Fruit fly (Drosophila melanogaster) whole organism, embryonic: ENCODE results near the gene cav.

Experiments used
- Adf1 ChIP-seq: fragments of 200-800 bp; sonication (Bioruptor generic); IDR thresholded peaks from 2 replicates; pipeline ENCODE4 v1.3.6; 2022; ENCODE audit warnings: missing biosample characterization, missing genetic modification characterization
- Bgb ChIP-seq: fragments of 200-800 bp; sonication (Bioruptor generic); IDR thresholded peaks from 2 replicates; pipeline ENCODE4 v1.3.6; 2022; ENCODE audit warnings: missing biosample characterization, missing genetic modification characterization; ENCODE audit not compliant: partially characterized antibody
- Bteb2 ChIP-seq: fragments of 200-800 bp; sonication (Bioruptor generic); optimal IDR thresholded peaks from 2 replicates; lab custom pipeline; 2016; ENCODE audit warnings: missing biosample characterization, missing genetic modification characterization
- CG10565 ChIP-seq: fragments of 200-800 bp; sonication (Bioruptor generic); optimal IDR thresholded peaks from 3 replicates; lab custom pipeline; 2016; ENCODE audit warnings: missing biosample characterization, mild to moderate bottlenecking, missing genetic modification characterization
- CG10654 ChIP-seq: fragments of 200-800 bp; sonication (Bioruptor generic); optimal IDR thresholded peaks from 2 replicates; lab custom pipeline; 2016; ENCODE audit warnings: missing biosample characterization, missing genetic modification characterization
- CG11093 ChIP-seq: fragments of 200-800 bp; sonication (Bioruptor generic); IDR thresholded peaks from 3 replicates; pipeline ENCODE4 v1.3.6; 2022; ENCODE audit warnings: missing biosample characterization, missing genetic modification characterization
- CG11696 ChIP-seq: fragments of 200-800 bp; sonication (Bioruptor generic); IDR thresholded peaks from 2 replicates; pipeline ENCODE4 v1.3.6; 2022; ENCODE audit warnings: missing biosample characterization, missing genetic modification characterization
- CG17186 ChIP-seq: fragments of 200-800 bp; sonication (Bioruptor generic); optimal IDR thresholded peaks from 3 replicates; lab custom pipeline; 2017; ENCODE audit warnings: missing biosample characterization, missing genetic modification reagents, missing genetic modification characterization
- CG2116 ChIP-seq: fragments of 200-800 bp; sonication (Bioruptor generic); optimal IDR thresholded peaks from 3 replicates; lab custom pipeline; 2018; ENCODE audit warnings: missing biosample characterization, mild to moderate bottlenecking, missing genetic modification characterization
- CG2120 ChIP-seq: fragments of 200-800 bp; sonication (Bioruptor generic); optimal IDR thresholded peaks from 3 replicates; lab custom pipeline; 2016; ENCODE audit warnings: missing biosample characterization, missing genetic modification characterization
- CG32767 ChIP-seq: fragments of 200-800 bp; sonication (Bioruptor generic); IDR thresholded peaks from 2 replicates; pipeline ENCODE4 v1.3.6; 2022; ENCODE audit warnings: missing biosample characterization, missing genetic modification characterization
- CG3407 ChIP-seq: fragments of 200-800 bp; sonication (Bioruptor generic); optimal IDR thresholded peaks from 2 replicates; lab custom pipeline; 2018; ENCODE audit warnings: missing biosample characterization, mild to moderate bottlenecking, missing genetic modification characterization
- CG3838 ChIP-seq: fragments of 200-800 bp; sonication (Bioruptor generic); optimal IDR thresholded peaks from 3 replicates; lab custom pipeline; 2016; ENCODE audit warnings: missing biosample characterization, missing genetic modification characterization
- CG6175 ChIP-seq: fragments of 200-800 bp; sonication (Bioruptor generic); IDR thresholded peaks from 3 replicates; pipeline ENCODE4 v1.3.6; 2022; ENCODE audit warnings: missing biosample characterization, missing genetic modification characterization
- CG6654 ChIP-seq: fragments of 200-800 bp; sonication (Bioruptor generic); optimal IDR thresholded peaks from 2 replicates; lab custom pipeline; 2017; ENCODE audit warnings: missing biosample characterization, mild to moderate bottlenecking, missing genetic modification characterization
- CG7556 ChIP-seq: fragments of 200-800 bp; sonication (Bioruptor generic); optimal IDR thresholded peaks from 2 replicates; lab custom pipeline; 2017; ENCODE audit warnings: missing biosample characterization, mild to moderate bottlenecking, missing genetic modification characterization
- CG7786 ChIP-seq: fragments of 200-800 bp; sonication (Bioruptor generic); optimal IDR thresholded peaks from 2 replicates; lab custom pipeline; 2016; ENCODE audit warnings: missing biosample characterization, missing genetic modification characterization
- Dbx ChIP-seq: fragments of 200-800 bp; sonication (Bioruptor generic); IDR thresholded peaks from 3 replicates; pipeline ENCODE4 v1.3.6; 2022; ENCODE audit warnings: missing biosample characterization, missing genetic modification characterization
- Doc3 ChIP-seq: fragments of 200-800 bp; sonication (Bioruptor generic); IDR thresholded peaks from 3 replicates; pipeline ENCODE4 v1.3.6; 2022; ENCODE audit warnings: missing biosample characterization, missing genetic modification characterization; ENCODE audit not compliant: partially characterized antibody
- E2f2 ChIP-seq: fragments of 200-800 bp; sonication (Bioruptor generic); IDR thresholded peaks from 2 replicates; pipeline ENCODE4 v1.3.6; 2022; ENCODE audit warnings: missing biosample characterization, missing genetic modification characterization
- Elba2 ChIP-seq: fragments of 200-800 bp; sonication (Bioruptor generic); optimal IDR thresholded peaks from 3 replicates; lab custom pipeline; 2016; ENCODE audit warnings: missing biosample characterization, missing genetic modification characterization
- MESR4 ChIP-seq: fragments of 200-800 bp; sonication (Bioruptor generic); optimal IDR thresholded peaks from 2 replicates; lab custom pipeline; 2018; ENCODE audit warnings: missing biosample characterization, mild to moderate bottlenecking, missing genetic modification characterization, moderate library complexity
- Mes4 ChIP-seq: fragments of 200-800 bp; sonication (Bioruptor generic); optimal IDR thresholded peaks from 2 replicates; lab custom pipeline; 2016; ENCODE audit warnings: missing biosample characterization, missing genetic modification characterization
- Nf-YA ChIP-seq: fragments of 200-800 bp; sonication (Bioruptor generic); IDR thresholded peaks from 2 replicates; pipeline ENCODE4 v1.3.6; 2022; ENCODE audit warnings: missing biosample characterization, missing genetic modification characterization
- PHDP ChIP-seq: fragments of 200-800 bp; sonication (Bioruptor generic); optimal IDR thresholded peaks from 3 replicates; lab custom pipeline; 2018; ENCODE audit warnings: missing biosample characterization, mild to moderate bottlenecking, missing genetic modification characterization, moderate library complexity
- Pdp1 ChIP-seq, 2 experiments: fragments of 200-800 bp; sonication (Bioruptor generic); optimal IDR thresholded peaks; 3 replicates each; lab custom pipeline; 2016; ENCODE audit warnings: missing biosample characterization in 2 of 2, missing genetic modification characterization in 2 of 2, mild to moderate bottlenecking in 1 of 2, moderate library complexity in 1 of 2
- Xrp1 ChIP-seq: fragments of 200-800 bp; sonication (Bioruptor generic); IDR thresholded peaks from 2 replicates; pipeline ENCODE4 v1.3.6; 2022; ENCODE audit warnings: missing biosample characterization, missing genetic modification characterization
- ap ChIP-seq: fragments of 200-800 bp; sonication (Bioruptor generic); IDR thresholded peaks from 2 replicates; pipeline ENCODE4 v1.3.6; 2022; ENCODE audit warnings: missing biosample characterization, missing genetic modification characterization
- bigmax ChIP-seq: fragments of 200-800 bp; sonication (Bioruptor generic); optimal IDR thresholded peaks from 2 replicates; lab custom pipeline; 2018; ENCODE audit warnings: missing biosample characterization, mild to moderate bottlenecking, missing genetic modification characterization
- crp ChIP-seq, 2 experiments: fragments of 200-800 bp; sonication (Bioruptor generic); optimal IDR thresholded peaks; 2 replicates in 1 of 2; 3 replicates in 1 of 2; lab custom pipeline; 2017; ENCODE audit warnings: missing biosample characterization in 2 of 2, missing genetic modification characterization in 2 of 2, mild to moderate bottlenecking in 1 of 2, moderate library complexity in 1 of 2
- danr ChIP-seq: fragments of 200-800 bp; sonication (Bioruptor generic); IDR thresholded peaks from 2 replicates; pipeline ENCODE4 v1.3.6; 2022; ENCODE audit warnings: missing biosample characterization, missing genetic modification characterization
- disco-r ChIP-seq: fragments of 200-800 bp; sonication (Bioruptor generic); optimal IDR thresholded peaks from 2 replicates; lab custom pipeline; 2016; ENCODE audit warnings: missing biosample characterization, missing genetic modification characterization
- ewg ChIP-seq: fragments of 200-800 bp; sonication (Bioruptor generic); optimal IDR thresholded peaks from 3 replicates; lab custom pipeline; 2017; ENCODE audit warnings: mild to moderate bottlenecking, missing biosample characterization, missing genetic modification reagents, missing genetic modification characterization
- ftz-f1 ChIP-seq: fragments of 200-800 bp; sonication (Bioruptor generic); optimal IDR thresholded peaks from 2 replicates; lab custom pipeline; 2016; ENCODE audit warnings: missing biosample characterization, missing genetic modification characterization
- fu2 ChIP-seq: fragments of 200-800 bp; sonication (Bioruptor generic); optimal IDR thresholded peaks from 2 replicates; lab custom pipeline; 2016; ENCODE audit warnings: missing biosample characterization, missing genetic modification characterization
- gcm ChIP-seq: fragments of 200-800 bp; sonication (Bioruptor generic); optimal IDR thresholded peaks from 2 replicates; lab custom pipeline; 2019; ENCODE audit warnings: missing biosample characterization, mild to moderate bottlenecking, missing genetic modification characterization, moderate library complexity
- gro ChIP-seq: fragments of 200-800 bp; sonication (Bioruptor generic); optimal IDR thresholded peaks from 2 replicates; lab custom pipeline; 2016; ENCODE audit warnings: missing biosample characterization, missing genetic modification characterization
- lov ChIP-seq, 2 experiments: fragments of 200-800 bp in 1 of 2; fragments of >200 bp in 1 of 2; sonication (Bioruptor generic) in 1 of 2; IDR thresholded peaks in 1 of 2; optimal IDR thresholded peaks in 1 of 2; 2 replicates in 1 of 2; 3 replicates in 1 of 2; pipeline versions ENCODE4 v1.3.6 to Lab custom; 2017 to 2022; ENCODE audit warnings: missing biosample characterization in 1 of 2, missing genetic modification characterization in 1 of 2
- nmo ChIP-seq: fragments of 200-800 bp; sonication (Bioruptor generic); optimal IDR thresholded peaks from 2 replicates; lab custom pipeline; 2018; ENCODE audit warnings: missing biosample characterization, mild to moderate bottlenecking, missing genetic modification characterization, moderate library complexity
- odd ChIP-seq: fragments of 200-800 bp; sonication (Bioruptor generic); optimal IDR thresholded peaks from 2 replicates; lab custom pipeline; 2017; ENCODE audit warnings: missing biosample characterization, mild to moderate bottlenecking, missing genetic modification characterization
- pzg ChIP-seq: fragments of 200-800 bp; sonication (Bioruptor generic); optimal IDR thresholded peaks from 3 replicates; lab custom pipeline; 2018; ENCODE audit warnings: missing biosample characterization, mild to moderate bottlenecking, missing genetic modification characterization, moderate library complexity
- ro ChIP-seq: fragments of 200-800 bp; sonication (Bioruptor generic); IDR thresholded peaks from 2 replicates; pipeline ENCODE4 v1.3.6; 2022; ENCODE audit warnings: missing biosample characterization, missing genetic modification characterization
- scrt ChIP-seq: fragments of 200-800 bp; sonication (Bioruptor generic); optimal IDR thresholded peaks from 2 replicates; lab custom pipeline; 2018; ENCODE audit warnings: missing biosample characterization, mild to moderate bottlenecking, missing genetic modification characterization, moderate library complexity
- slp2 ChIP-seq: fragments of 200-800 bp; sonication (Bioruptor generic); optimal IDR thresholded peaks from 2 replicates; lab custom pipeline; 2016; ENCODE audit warnings: missing biosample characterization, missing genetic modification characterization
- sqz ChIP-seq: fragments of 200-800 bp; sonication (Bioruptor generic); optimal IDR thresholded peaks from 3 replicates; lab custom pipeline; 2018; ENCODE audit warnings: missing biosample characterization, mild to moderate bottlenecking, missing genetic modification characterization
- stc ChIP-seq: fragments of 200-800 bp; sonication (Bioruptor generic); IDR thresholded peaks from 2 replicates; pipeline ENCODE4 v1.3.6; 2022; ENCODE audit warnings: missing biosample characterization, missing genetic modification characterization
- twi ChIP-seq: fragments of 200-800 bp; optimal IDR thresholded peaks from 2 replicates; lab custom pipeline; 2019; ENCODE audit warnings: missing biosample characterization, mild to moderate bottlenecking, missing genetic modification characterization, moderate library complexity
- unpg ChIP-seq: fragments of 200-800 bp; sonication (Bioruptor generic); optimal IDR thresholded peaks from 3 replicates; lab custom pipeline; 2018; ENCODE audit warnings: missing biosample characterization, mild to moderate bottlenecking, missing genetic modification characterization, moderate library complexity
- wek ChIP-seq: fragments of 200-800 bp; sonication (Bioruptor generic); optimal IDR thresholded peaks from 3 replicates; lab custom pipeline; 2018; ENCODE audit warnings: missing biosample characterization, mild to moderate bottlenecking, missing genetic modification characterization, moderate library complexity

The cav gene

DNA sequence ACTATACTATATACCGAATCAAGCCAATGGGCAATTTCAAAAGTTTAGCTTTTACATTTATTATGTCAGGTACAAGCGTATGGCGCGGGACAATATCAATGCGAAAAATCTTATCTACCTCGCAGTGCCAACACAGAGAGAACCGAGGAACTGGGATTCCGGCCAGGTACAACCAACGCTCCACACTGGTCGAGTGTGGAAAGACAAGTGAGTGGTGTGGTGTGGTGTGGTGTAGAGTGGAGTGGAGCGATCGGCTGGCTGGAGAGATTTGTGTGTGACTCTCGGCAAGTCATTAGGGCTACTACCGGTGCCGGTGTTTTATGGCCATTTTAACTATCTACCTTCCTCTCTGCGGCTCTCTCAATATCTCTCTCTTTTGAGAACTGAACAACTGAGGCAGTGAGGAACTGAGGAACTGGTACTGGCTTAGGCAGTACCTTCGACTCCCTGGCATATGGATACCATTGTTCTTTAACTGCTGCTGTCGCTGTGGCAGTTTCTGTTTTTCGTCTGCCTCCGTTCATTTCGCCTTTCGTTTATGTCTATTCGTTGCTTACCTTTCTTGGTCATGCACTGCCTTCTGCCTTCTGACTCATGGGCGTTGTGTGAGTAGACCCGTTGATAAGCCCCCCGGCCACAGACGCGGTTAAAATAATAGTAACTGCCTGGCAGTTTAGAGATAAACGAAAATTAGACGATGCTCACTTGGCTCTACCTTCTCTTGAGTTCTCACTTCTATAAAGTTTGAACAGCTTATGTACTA lies 38.6 kb downstream of the cav start (continued):
- TF ChIP-seq gro (GFP tag; lab: Kevin White, UChicago) (peak; percentile 85), CG11696 (GFP tag; lab: Robert Waterston, UW) (peak; percentile 99), odd (GFP tag; lab: Kevin White, UChicago) (peak; percentile 84), ro (peak; percentile 31), E2f2 (GFP tag; lab: Robert Waterston, UW) (peak; percentile 62), bigmax (peak; percentile 30), Pdp1 (GFP tag; optimal IDR thresholded peaks at IDR 0.05; lab: Kevin White, UChicago) (peak; percentile 90 to 93), fu2 (GFP tag; lab: Kevin White, UChicago) (peak; percentile 86), stc (GFP tag; lab: Robert Waterston, UW) (peak; percentile 82), CG7786 (GFP tag; lab: Kevin White, UChicago) (peak; percentile 95), CG2116 (GFP tag; lab: Kevin White, UChicago) (peak; percentile 57), pzg (GFP tag; lab: Kevin White, UChicago) (peak; percentile 18), disco-r (GFP tag; lab: Kevin White, UChicago) (peak; percentile 81), CG32767 (peak; percentile 83), Bgb (GFP tag; lab: Robert Waterston, UW) (no peak), ewg (GFP tag; lab: Kevin White, UChicago) (peak; percentile 82), Nf-YA (GFP tag; lab: Robert Waterston, UW) (peak; percentile 73), CG2120 (GFP tag; lab: Kevin White, UChicago) (peak; percentile 96), CG3838 (peak; percentile 72), twi (tag; lab: Kevin White, UChicago) (peak; percentile 74), scrt (GFP tag; lab: Kevin White, UChicago) (peak; percentile 88), CG10565 (GFP tag; lab: Kevin White, UChicago) (peak; percentile 12), unpg (GFP tag; lab: Kevin White, UChicago) (peak; percentile 91), CG6654 (GFP tag; lab: Kevin White, UChicago) (peak; percentile 80), ap (GFP tag; lab: Robert Waterston, UW) (peak; percentile 70), ftz-f1 (no peak), CG7556 (GFP tag; lab: Kevin White, UChicago) (peak; percentile 91), CG6175 (GFP tag; lab: Robert Waterston, UW) (peak; percentile 68; the same call in 2 of the 3 replicates), gcm (GFP tag; lab: Kevin White, UChicago) (peak; percentile 77), CG10654 (GFP tag; lab: Kevin White, UChicago) (peak; percentile 81), Adf1 (GFP tag; lab: Robert Waterston, UW) (peak; percentile 49), crp (GFP tag; optimal IDR thresholded peaks at IDR 0.05; lab: Kevin White, UChicago) (no peak), Bteb2 (GFP tag; lab: Kevin White, UChicago) (peak; percentile 86), CG17186 (GFP tag; lab: Kevin White, UChicago) (peak; percentile 58), danr (GFP tag; lab: Robert Waterston, UW) (peak; percentile 69), Dbx (GFP tag; lab: Robert Waterston, UW) (peak; percentile 87), CG11093 (GFP tag; lab: Robert Waterston, UW) (peak; percentile 87), Xrp1 (peak; percentile 90), Mes4 (peak; percentile 75), Elba2 (GFP tag; lab: Kevin White, UChicago) (no peak), CG3407 (GFP tag; lab: Kevin White, UChicago) (peak; percentile 81), PHDP (peak; percentile 88), Doc3 (GFP tag; lab: Robert Waterston, UW) (no peak), lov (optimal IDR thresholded peaks at IDR 0.05; lab: Kevin White, UChicago) (no peak), lov (GFP tag; IDR thresholded peaks at IDR 0.05; lab: Robert Waterston, UW) (peak; percentile 90), nmo (GFP tag; lab: Kevin White, UChicago) (peak; percentile 89), sqz (GFP tag; lab: Kevin White, UChicago) (peak; percentile 28), slp2 (GFP tag; lab: Kevin White, UChicago) (peak; percentile 84), MESR4 (GFP tag; lab: Kevin White, UChicago) (no peak), wek (GFP tag; lab: Kevin White, UChicago) (peak; percentile 67)
